Worm (Caenorhabditis elegans) whole organism, early embryonic: ENCODE results near the gene Y66C5A.2.

Source experiments
- B0310.2 ChIP-seq: sonication (generic microtip); optimal IDR thresholded peaks from 2 replicates; lab custom pipeline; 2016; ENCODE audit warnings: mild to moderate bottlenecking, missing genetic modification characterization, missing compliant biosample characterization
- F13C5.2 ChIP-seq: sonication (generic microtip); optimal IDR thresholded peaks from 2 replicates; lab custom pipeline; 2017; ENCODE audit warnings: mild to moderate bottlenecking, missing genetic modification characterization, inconsistent platforms, missing compliant biosample characterization
- aly-1 ChIP-seq: sonication (generic microtip); optimal IDR thresholded peaks from 2 replicates; lab custom pipeline; 2016; ENCODE audit warnings: missing genetic modification characterization, missing compliant biosample characterization
- ama-1 ChIP-seq: fragments of 150-350 bp; optimal IDR thresholded peaks from 2 replicates; lab custom pipeline; 2014
- ceh-13 ChIP-seq: fragments of 200-800 bp; sonication (Bioruptor generic); optimal IDR thresholded peaks from 2 replicates; lab custom pipeline; 2018; ENCODE audit warnings: mild to moderate bottlenecking, missing genetic modification characterization, missing compliant biosample characterization
- ceh-36 ChIP-seq: sonication (generic microtip); optimal IDR thresholded peaks from 2 replicates; lab custom pipeline; 2016; ENCODE audit warnings: missing genetic modification characterization, inconsistent platforms, missing compliant biosample characterization
- ets-7 ChIP-seq: sonication (generic microtip); optimal IDR thresholded peaks from 2 replicates; lab custom pipeline; 2016; ENCODE audit warnings: missing genotype, missing genetic modification characterization, missing compliant biosample characterization
- flt-1 ChIP-seq: fragments of 200-800 bp; sonication (Bioruptor generic); IDR thresholded peaks from 2 replicates; pipeline ENCODE4 v1.3.6; 2022; ENCODE audit warnings: missing genetic modification characterization, missing compliant biosample characterization
- hmbx-1 ChIP-seq: sonication (generic microtip); optimal IDR thresholded peaks from 2 replicates; lab custom pipeline; 2016; ENCODE audit warnings: mild to moderate bottlenecking, missing genetic modification characterization, missing compliant biosample characterization
- hmg-4 ChIP-seq: fragments of 200-800 bp; sonication (Bioruptor generic); optimal IDR thresholded peaks from 2 replicates; lab custom pipeline; 2018; ENCODE audit warnings: mild to moderate bottlenecking, missing genetic modification characterization, missing compliant biosample characterization
- hnd-1 ChIP-seq: sonication (generic microtip); optimal IDR thresholded peaks from 2 replicates; lab custom pipeline; 2016; ENCODE audit warnings: missing genetic modification characterization, missing compliant biosample characterization
- pes-1 ChIP-seq: fragments of 200-800 bp; sonication (Bioruptor generic); IDR thresholded peaks from 2 replicates; pipeline ENCODE4 v1.3.6; 2022; ENCODE audit warnings: missing genetic modification reagents, missing genetic modification characterization, missing compliant biosample characterization
- scrt-1 ChIP-seq: fragments of 200-800 bp; sonication (Bioruptor generic); IDR thresholded peaks from 2 replicates; pipeline ENCODE4 v1.3.6; 2022; ENCODE audit warnings: missing genetic modification characterization, missing compliant biosample characterization
- sea-1 ChIP-seq: fragments of 200-800 bp; sonication (Bioruptor generic); conservative IDR thresholded peaks from 2 replicates; pipeline ENCODE4 v1.3.6; 2022; ENCODE audit warnings: missing genetic modification characterization, missing compliant biosample characterization
- tbx-11 ChIP-seq: fragments of 200-800 bp; sonication (Bioruptor generic); IDR thresholded peaks from 2 replicates; pipeline ENCODE4 v1.3.6; 2022; ENCODE audit warnings: missing genetic modification characterization, missing compliant biosample characterization
- tbx-37 ChIP-seq: fragments of 200-800 bp; sonication (Bioruptor generic); conservative IDR thresholded peaks from 2 replicates; pipeline ENCODE4 v1.3.6; 2022; ENCODE audit warnings: missing genetic modification reagents, missing genetic modification characterization, missing compliant biosample characterization
- tra-4 ChIP-seq: sonication (generic microtip); optimal IDR thresholded peaks from 2 replicates; lab custom pipeline; 2017; ENCODE audit warnings: missing genetic modification characterization, missing compliant biosample characterization

Y66C5A.2 gene

DNA sequence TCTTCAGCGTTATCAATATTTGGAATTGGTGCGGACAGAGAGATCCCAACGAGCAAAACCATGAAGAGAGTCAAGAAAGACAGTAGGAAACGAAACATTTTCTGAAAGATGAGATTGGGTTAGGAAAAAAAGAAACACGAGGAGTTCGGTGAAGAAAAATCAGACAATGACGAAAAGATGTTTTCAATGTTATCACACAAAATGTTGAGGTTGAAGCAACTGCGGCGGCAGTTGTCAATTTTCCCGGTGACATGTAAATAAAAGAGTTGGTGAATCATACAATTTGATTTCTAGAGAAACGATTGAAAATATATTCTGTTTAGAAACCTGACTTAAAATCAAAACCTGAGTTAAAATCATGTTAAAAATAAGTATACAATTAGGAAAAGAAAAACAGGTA is 6.8 kb upstream of the Y66C5A.2 start, which contains the start of gene F23D12.7:
Gene F23D12.7, minus strand, starts transcription at position 101 of the 400 bp plus-strand sequence.
- TF ChIP-seq ama-1 (lab: Kevin White, UChicago) (no peak), F13C5.2 (tag; lab: Kevin White, UChicago) (no peak)

DNA sequence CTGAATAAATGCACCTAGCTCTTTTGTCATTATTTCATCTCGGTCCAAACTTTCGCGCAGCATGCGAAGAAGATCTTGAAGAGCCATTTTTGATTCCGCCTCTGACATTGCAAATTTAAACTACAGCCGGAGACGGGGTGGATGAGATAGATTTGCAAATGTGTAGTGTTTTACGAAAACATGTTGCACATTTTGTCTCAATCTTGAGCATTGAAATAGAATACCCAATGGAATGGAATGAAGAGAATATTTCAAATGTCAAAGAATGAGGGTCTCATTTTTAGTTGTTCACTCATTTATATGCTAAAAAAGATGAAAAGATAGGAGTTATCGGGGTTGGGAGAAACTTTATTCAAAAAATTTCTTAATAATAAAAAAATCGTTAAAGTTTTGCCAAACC is 5.1 kb upstream of the Y66C5A.2 start, which contains the start of gene Y66C5A.1:
Gene Y66C5A.1, minus strand, starts transcription at position 101 of the 400 bp plus-strand sequence.
- no peak for TF ChIP-seq ceh-36 (tag; lab: Kevin White, UChicago)
- TF ChIP-seq ama-1 (lab: Kevin White, UChicago) = no peak
- no peak for TF ChIP-seq ceh-13 (GFP tag; lab: Kevin White, UChicago)
- no peak for TF ChIP-seq flt-1
- TF ChIP-seq tbx-11 (GFP tag; lab: Robert Waterston, UW) = no peak
- no peak for TF ChIP-seq F13C5.2 (tag; lab: Kevin White, UChicago)
- no peak for TF ChIP-seq hmbx-1 (tag; lab: Kevin White, UChicago)
- no peak for TF ChIP-seq hnd-1 (tag; lab: Kevin White, UChicago)
- TF ChIP-seq tra-4 (tag; lab: Kevin White, UChicago) = no peak
- TF ChIP-seq sea-1 = no peak
- TF ChIP-seq ets-7 (tag; lab: Kevin White, UChicago) = no peak
- TF ChIP-seq B0310.2 = no peak
- no peak for TF ChIP-seq pes-1 (GFP tag; lab: Robert Waterston, UW)
- no peak for TF ChIP-seq aly-1 (tag; lab: Kevin White, UChicago)
- TF ChIP-seq tbx-37 (GFP tag; lab: Robert Waterston, UW) = no peak
- no peak for TF ChIP-seq scrt-1 (GFP tag; lab: Robert Waterston, UW)
- TF ChIP-seq hmg-4 (GFP tag; lab: Kevin White, UChicago) = no peak

DNA sequence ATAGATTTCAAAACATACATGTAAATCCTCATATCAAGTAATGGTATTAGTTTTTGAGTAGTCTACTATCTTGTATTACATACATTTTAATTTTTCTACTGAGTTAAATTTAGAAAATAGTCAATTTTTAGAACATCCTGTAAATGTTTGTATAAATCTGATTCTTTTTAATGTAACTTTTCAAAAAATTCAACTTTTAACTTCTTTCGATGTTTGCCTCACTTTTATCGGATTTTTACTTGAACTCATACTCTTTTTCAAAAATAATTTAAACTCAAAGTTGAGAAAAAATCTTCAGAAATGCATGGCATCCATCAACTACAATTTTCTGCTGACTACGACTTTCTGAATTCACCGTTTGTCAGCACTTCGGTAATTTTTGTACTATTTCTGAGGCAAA is 4.0 kb downstream of the Y66C5A.2 start, which contains the start of gene M163.7:
Gene M163.7, plus strand, starts transcription at position 301 of the 400 bp plus-strand sequence.
- TF ChIP-seq flt-1 = no peak
- no peak for TF ChIP-seq tbx-11 (GFP tag; lab: Robert Waterston, UW)
- no peak for TF ChIP-seq ets-7 (tag; lab: Kevin White, UChicago)
- no peak for TF ChIP-seq tra-4 (tag; lab: Kevin White, UChicago)
- TF ChIP-seq hmg-4 (GFP tag; lab: Kevin White, UChicago) = no peak
- TF ChIP-seq sea-1 = no peak
- no peak for TF ChIP-seq hmbx-1 (tag; lab: Kevin White, UChicago)
- no peak for TF ChIP-seq scrt-1 (GFP tag; lab: Robert Waterston, UW)
- no peak for TF ChIP-seq ama-1 (lab: Kevin White, UChicago)
- no peak for TF ChIP-seq B0310.2

DNA sequence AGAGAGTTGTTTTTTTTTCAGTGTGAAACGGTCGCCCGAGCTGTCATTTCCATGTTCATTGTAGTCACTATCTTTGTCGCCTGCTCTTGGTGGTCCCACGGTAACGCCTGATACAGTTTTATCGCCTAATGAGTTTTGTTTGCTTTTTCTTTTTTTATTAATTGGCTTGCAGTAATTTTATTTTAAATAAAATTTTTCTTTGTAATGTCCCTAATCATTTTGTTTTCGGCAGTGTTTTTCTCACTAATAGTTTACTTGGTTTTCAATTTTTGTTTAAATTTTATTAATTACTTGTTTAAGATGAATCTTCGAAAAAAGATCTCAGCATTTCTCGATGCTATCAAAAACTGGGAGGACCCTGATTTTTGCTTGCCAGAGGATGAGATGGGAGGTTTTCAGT is 5.1 kb downstream of the Y66C5A.2 start, which contains the start of gene M163.22:
Gene M163.22, plus strand, starts transcription at position 301 of the 400 bp plus-strand sequence.
- TF ChIP-seq F13C5.2 (tag; lab: Kevin White, UChicago) = no peak
- TF ChIP-seq aly-1 (tag; lab: Kevin White, UChicago) = no peak
- no peak for TF ChIP-seq ceh-13 (GFP tag; lab: Kevin White, UChicago)
- TF ChIP-seq sea-1 = no peak
- no peak for TF ChIP-seq tbx-11 (GFP tag; lab: Robert Waterston, UW)
- no peak for TF ChIP-seq flt-1
- TF ChIP-seq ceh-36 (tag; lab: Kevin White, UChicago) = no peak
- TF ChIP-seq scrt-1 (GFP tag; lab: Robert Waterston, UW) = no peak
- TF ChIP-seq tbx-37 (GFP tag; lab: Robert Waterston, UW) = no peak
- no peak for TF ChIP-seq ets-7 (tag; lab: Kevin White, UChicago)
- TF ChIP-seq tra-4 (tag; lab: Kevin White, UChicago) = no peak
- no peak for TF ChIP-seq B0310.2
- no peak for TF ChIP-seq ama-1 (lab: Kevin White, UChicago)
- no peak for TF ChIP-seq hmbx-1 (tag; lab: Kevin White, UChicago)
- no peak for TF ChIP-seq hmg-4 (GFP tag; lab: Kevin White, UChicago)
- no peak for TF ChIP-seq hnd-1 (tag; lab: Kevin White, UChicago)

DNA sequence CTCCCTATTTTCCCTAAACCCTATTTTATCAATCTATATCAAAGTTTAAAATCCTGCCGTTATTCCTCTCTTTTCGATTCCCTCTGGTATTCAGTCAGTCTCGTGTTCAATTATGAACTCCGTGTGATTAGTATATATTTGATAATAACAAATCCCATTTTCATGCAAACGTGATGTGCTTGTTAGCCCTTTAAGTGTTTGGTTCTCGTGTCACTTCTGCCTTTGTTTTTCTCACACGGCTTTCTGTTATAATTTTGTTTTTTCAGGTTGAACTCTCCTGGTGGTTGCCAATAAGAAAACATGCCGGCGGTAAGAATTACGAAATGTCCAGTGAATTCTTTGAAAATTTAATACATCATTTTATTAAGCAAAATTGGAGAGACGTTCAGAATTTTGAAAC is 6.0 kb downstream of the Y66C5A.2 start, which contains the start of gene M163.21:
Gene M163.21, plus strand, starts transcription at position 301 of the 400 bp plus-strand sequence.
- TF ChIP-seq tra-4 (tag; lab: Kevin White, UChicago) (no peak), tbx-11 (GFP tag; lab: Robert Waterston, UW) (no peak), flt-1 (no peak)

DNA sequence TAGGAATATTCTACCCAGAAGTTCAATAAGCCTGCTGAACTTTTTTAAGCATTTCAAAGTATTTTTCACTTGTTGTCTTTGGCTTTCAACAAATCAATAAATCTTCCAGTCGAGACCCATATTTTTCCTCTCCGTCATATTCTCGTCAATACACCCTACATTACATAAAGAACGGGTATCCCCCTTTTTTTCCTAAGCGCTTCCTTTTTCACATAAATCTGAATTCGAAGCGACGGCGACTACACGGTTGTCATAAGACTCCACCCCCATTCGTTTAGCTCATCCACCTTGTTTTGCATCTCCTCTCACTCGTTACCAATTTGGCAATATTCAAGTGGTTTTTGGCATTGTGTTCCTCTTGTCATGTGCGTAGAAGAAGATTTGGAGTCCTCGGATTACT is 8.8 kb downstream of the Y66C5A.2 start, which contains the start of gene M163.9:
Gene M163.9, plus strand, starts transcription at position 301 of the 400 bp plus-strand sequence.
- TF ChIP-seq scrt-1 (GFP tag; lab: Robert Waterston, UW) = no peak
- no peak for TF ChIP-seq F13C5.2 (tag; lab: Kevin White, UChicago)
- no peak for TF ChIP-seq flt-1
- no peak for TF ChIP-seq ets-7 (tag; lab: Kevin White, UChicago)
- no peak for TF ChIP-seq aly-1 (tag; lab: Kevin White, UChicago)
- no peak for TF ChIP-seq hmg-4 (GFP tag; lab: Kevin White, UChicago)
- no peak for TF ChIP-seq sea-1

DNA sequence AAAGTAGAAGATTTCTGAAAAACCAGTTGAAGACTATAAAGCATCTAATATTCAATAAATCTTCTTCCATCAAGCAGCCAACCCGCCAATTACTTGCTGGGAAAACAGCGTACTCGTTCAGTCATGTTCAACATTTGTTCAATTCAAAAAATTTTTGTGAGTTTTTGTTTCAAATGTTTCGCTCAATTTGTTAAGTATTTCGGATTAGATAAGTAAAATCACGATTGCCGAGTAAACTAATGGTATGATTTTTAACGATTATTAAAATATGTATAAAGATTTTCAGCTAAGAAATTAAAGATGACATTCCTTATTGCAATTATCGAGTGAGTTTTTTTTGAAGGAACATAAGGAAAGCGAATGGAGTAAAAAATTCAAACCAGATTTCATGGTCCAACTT is 10.2 kb downstream of the Y66C5A.2 start, which contains the start of gene M163.10:
Gene M163.10, plus strand, starts transcription at position 301 of the 400 bp plus-strand sequence.
- no peak for TF ChIP-seq B0310.2
- TF ChIP-seq ceh-13 (GFP tag; lab: Kevin White, UChicago) = no peak
- TF ChIP-seq aly-1 (tag; lab: Kevin White, UChicago) = no peak
- TF ChIP-seq ama-1 (lab: Kevin White, UChicago) = no peak
- TF ChIP-seq pes-1 (GFP tag; lab: Robert Waterston, UW) = no peak
- TF ChIP-seq ceh-36 (tag; lab: Kevin White, UChicago) = no peak

DNA sequence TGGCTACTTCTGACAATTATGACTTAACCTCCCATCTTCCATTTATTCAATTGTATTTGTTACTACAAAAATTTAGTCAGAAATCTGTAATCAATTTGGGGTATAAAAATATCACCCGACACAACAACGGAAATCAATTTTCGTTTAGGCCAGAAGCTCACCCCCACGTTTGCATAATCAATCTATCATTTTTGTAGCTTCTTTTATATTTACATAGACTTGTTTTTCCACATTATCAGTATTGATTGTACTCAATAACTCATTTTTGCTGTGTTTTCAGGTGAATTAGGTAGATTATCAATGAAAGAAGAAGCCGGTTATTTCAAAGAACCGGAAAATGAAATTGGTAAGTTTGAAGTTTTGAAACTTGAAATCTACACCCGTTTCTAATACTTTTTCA is 13.2 kb downstream of the Y66C5A.2 start, which contains the start of gene M163.5:
Gene M163.5, plus strand, starts transcription at position 301 of the 400 bp plus-strand sequence.
- TF ChIP-seq flt-1 = no peak
- no peak for TF ChIP-seq sea-1
- no peak for TF ChIP-seq hnd-1 (tag; lab: Kevin White, UChicago)
- no peak for TF ChIP-seq ceh-36 (tag; lab: Kevin White, UChicago)
- TF ChIP-seq hmg-4 (GFP tag; lab: Kevin White, UChicago) = no peak
- TF ChIP-seq tbx-37 (GFP tag; lab: Robert Waterston, UW) = no peak
- no peak for TF ChIP-seq hmbx-1 (tag; lab: Kevin White, UChicago)
- TF ChIP-seq pes-1 (GFP tag; lab: Robert Waterston, UW) = no peak
- no peak for TF ChIP-seq F13C5.2 (tag; lab: Kevin White, UChicago)
- no peak for TF ChIP-seq tra-4 (tag; lab: Kevin White, UChicago)
- TF ChIP-seq aly-1 (tag; lab: Kevin White, UChicago) = no peak
- no peak for TF ChIP-seq B0310.2
